Fruit fly (Drosophila melanogaster) whole organism, wandering third instar larva: ENCODE data around the gene CG15403.

Source experiments
- Abd-B ChIP-seq: fragments of >200 bp; optimal IDR thresholded peaks from 2 replicates; lab custom pipeline; 2017; ENCODE audit warnings: missing biosample characterization, missing genetic modification characterization
- CrebA ChIP-seq: fragments of 200-800 bp; sonication (Bioruptor generic); optimal IDR thresholded peaks from 2 replicates; lab custom pipeline; 2016; ENCODE audit warnings: missing biosample characterization, mild to moderate bottlenecking, missing genetic modification characterization, borderline replicate concordance
- Mio ChIP-seq: sonication (Bioruptor generic); optimal IDR thresholded peaks from 2 replicates; lab custom pipeline; 2016; ENCODE audit warnings: missing biosample characterization, missing genetic modification characterization
- OdsH ChIP-seq: fragments of 200-800 bp; sonication (Bioruptor generic); optimal IDR thresholded peaks from 2 replicates; lab custom pipeline; 2016; ENCODE audit warnings: missing biosample characterization, mild to moderate bottlenecking, missing genetic modification characterization
- Sp1 ChIP-seq: fragments of 200-800 bp; sonication (Bioruptor generic); optimal IDR thresholded peaks from 3 replicates; lab custom pipeline; 2019; ENCODE audit warnings: missing biosample characterization, mild to moderate bottlenecking, missing genetic modification characterization, moderate library complexity
- brk ChIP-seq: fragments of 200-800 bp; sonication (Bioruptor generic); optimal IDR thresholded peaks from 2 replicates; lab custom pipeline; 2016; ENCODE audit warnings: missing biosample characterization, mild to moderate bottlenecking, missing genetic modification characterization
- dmrt93B ChIP-seq: fragments of 200-800 bp; sonication (Bioruptor generic); optimal IDR thresholded peaks from 2 replicates; lab custom pipeline; 2018; ENCODE audit warnings: missing biosample characterization, mild to moderate bottlenecking, missing genetic modification characterization
- ey ChIP-seq: fragments of 200-800 bp; sonication (Bioruptor generic); optimal IDR thresholded peaks from 2 replicates; lab custom pipeline; 2016; ENCODE audit warnings: missing biosample characterization, missing genetic modification characterization
- fru ChIP-seq: fragments of 200-800 bp; sonication (Bioruptor generic); optimal IDR thresholded peaks from 3 replicates; lab custom pipeline; 2016; ENCODE audit warnings: missing biosample characterization, mild to moderate bottlenecking, missing genetic modification characterization
- lola ChIP-seq: fragments of >200 bp; optimal IDR thresholded peaks from 2 replicates; lab custom pipeline; 2017; ENCODE audit warnings: missing biosample characterization, missing genetic modification characterization
- pan ChIP-seq: fragments of >200 bp; optimal IDR thresholded peaks from 2 replicates; lab custom pipeline; 2017
- psq ChIP-seq: fragments of 200-800 bp; sonication (Bioruptor generic); optimal IDR thresholded peaks from 3 replicates; lab custom pipeline; 2017; ENCODE audit warnings: missing biosample characterization, mild to moderate bottlenecking, missing genetic modification characterization, moderate library complexity
- sv ChIP-seq: fragments of 200-800 bp; sonication (Bioruptor generic); optimal IDR thresholded peaks from 3 replicates; lab custom pipeline; 2016; ENCODE audit warnings: missing biosample characterization, missing genetic modification characterization
- usp ChIP-seq: fragments of >200 bp; optimal IDR thresholded peaks from 2 replicates; lab custom pipeline; 2017; ENCODE audit warnings: missing biosample characterization, missing genetic modification characterization

DNA sequence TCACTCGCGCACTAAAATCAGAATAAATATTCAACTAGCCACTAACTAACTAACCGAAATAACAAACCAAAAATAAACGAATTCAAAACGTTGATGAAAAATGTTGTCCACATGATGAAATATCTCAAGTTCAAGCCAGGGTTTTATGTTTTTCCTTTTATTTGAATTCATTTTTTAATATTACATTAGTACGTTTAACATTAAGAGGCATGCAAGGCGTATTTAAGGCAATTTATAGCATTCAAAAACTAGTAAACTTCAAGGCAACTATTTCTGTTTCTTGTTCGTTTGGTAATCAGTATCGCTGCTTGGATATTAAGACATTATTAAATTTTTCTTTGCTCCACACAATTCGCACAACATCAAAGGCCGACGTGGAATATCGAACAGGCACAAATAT, 17.5 kb downstream of the CG15403 start:
- TF ChIP-seq fru (GFP tag; lab: Kevin White, UChicago) (no peak), lola (no peak), psq (GFP tag; lab: Kevin White, UChicago) (no peak), Sp1 (GFP tag; lab: Kevin White, UChicago) (no peak), sv (GFP tag; lab: Kevin White, UChicago) (no peak), pan (no peak), brk (GFP tag; lab: Kevin White, UChicago) (no peak), dmrt93B (GFP tag; lab: Kevin White, UChicago) (no peak), CrebA (no peak), Abd-B (GFP tag; lab: Kevin White, UChicago) (no peak), OdsH (GFP tag; lab: Kevin White, UChicago) (no peak), ey (no peak), Mio (GFP tag; lab: Kevin White, UChicago) (no peak), usp (no peak)
